Worm (Caenorhabditis elegans): ENCODE results near the gene T02C12.5.

- no peak for TF ChIP-seq tbx-2 (tag; optimal IDR thresholded peaks at IDR 0.05)
- TF ChIP-seq dve-1 (tag; optimal IDR thresholded peaks at IDR 0.05) = no peak
- no peak for TF ChIP-seq hlh-8 (tag; optimal IDR thresholded peaks at IDR 0.05)
- TF ChIP-seq ama-1 (optimal IDR thresholded peaks at IDR 0.05) = no peak
- TF ChIP-seq ceh-9 (tag; optimal IDR thresholded peaks at IDR 0.05) = no peak
- TF ChIP-seq unc-42 (tag; optimal IDR thresholded peaks at IDR 0.05) = peak; percentile 84
- TF ChIP-seq ceh-2 (tag; optimal IDR thresholded peaks at IDR 0.05) = no peak
- no peak for TF ChIP-seq tbx-7 (tag; optimal IDR thresholded peaks at IDR 0.05)
- no peak for TF ChIP-seq pros-1 (tag; optimal IDR thresholded peaks at IDR 0.05)
- TF ChIP-seq pqm-1 (tag; optimal IDR thresholded peaks at IDR 0.05) = no peak
- no peak for TF ChIP-seq F13H6.1 (tag; optimal IDR thresholded peaks at IDR 0.05)
- TF ChIP-seq rnt-1 (tag; optimal IDR thresholded peaks at IDR 0.05) = no peak
- no peak for TF ChIP-seq T23F11.4 (GFP tag; optimal IDR thresholded peaks at IDR 0.05)
Observed at ce11 chrIII:4005446-4006192, 22.3 kb downstream of the T02C12.5 start, which contains the start of gene pxd-1.

Measured in whole organism, late embryonic.